Fruit fly (Drosophila melanogaster) whole organism: ENCODE data around the gene PH4alphaNE2.

ENCODE experiments used
- CG8478 ChIP-seq: fragments of >200 bp; optimal IDR thresholded peaks from 2 replicates; lab custom pipeline; 2018; ENCODE audit warnings: inconsistent platforms
- Dll ChIP-seq: fragments of >200 bp; optimal IDR thresholded peaks from 2 replicates; lab custom pipeline; 2017
- EcR ChIP-seq, 2 experiments: fragments of >200 bp; optimal IDR thresholded peaks; 2 replicates each; lab custom pipeline; 2017; ENCODE audit warnings: missing biosample characterization in 2 of 2, missing genetic modification characterization in 2 of 2, missing genetic modification reagents in 2 of 2
- pan ChIP-seq: fragments of >200 bp; optimal IDR thresholded peaks from 2 replicates; lab custom pipeline; 2017
- psq ChIP-seq: fragments of >200 bp; optimal IDR thresholded peaks from 2 replicates; lab custom pipeline; 2017
- usp ChIP-seq: fragments of >200 bp; optimal IDR thresholded peaks from 2 replicates; lab custom pipeline; 2017; ENCODE audit warnings: missing biosample characterization, missing genetic modification characterization, mixed read lengths

- TF ChIP-seq psq (no peak), CG8478 (no peak), Dll (lab: Kevin White, UChicago) (no peak), usp (no peak), pan (lab: Kevin White, UChicago) (no peak), EcR (GFP tag; optimal IDR thresholded peaks at IDR 0.05; lab: Kevin White, UChicago) (no peak)
Measured at dm6 chr3R:30507723-30508122, 4.3 kb downstream of the PH4alphaNE2 start, which contains the start of gene CG34041.
